Fruit fly (Drosophila melanogaster) whole organism, embryonic: ENCODE results near the gene CG6465.

Experiments used
- CG12071 ChIP-seq: fragments of 200-800 bp; sonication (Bioruptor generic); optimal IDR thresholded peaks from 3 replicates; lab custom pipeline; 2018; ENCODE audit warnings: missing biosample characterization, mild to moderate bottlenecking, missing genetic modification characterization
- CG12219 ChIP-seq: fragments of 200-800 bp; sonication (Bioruptor generic); optimal IDR thresholded peaks from 3 replicates; lab custom pipeline; 2018; ENCODE audit warnings: missing biosample characterization, mild to moderate bottlenecking, missing genetic modification characterization
- CG13296 ChIP-seq: fragments of 200-800 bp; sonication (Bioruptor generic); optimal IDR thresholded peaks from 3 replicates; lab custom pipeline; 2018; ENCODE audit warnings: missing biosample characterization, mild to moderate bottlenecking, missing genetic modification characterization
- CG13424 ChIP-seq: fragments of 200-800 bp; sonication (Bioruptor generic); optimal IDR thresholded peaks from 2 replicates; lab custom pipeline; 2019; ENCODE audit warnings: missing biosample characterization, mild to moderate bottlenecking, missing genetic modification characterization, moderate library complexity
- CG14050 ChIP-seq: fragments of 200-800 bp; sonication (Bioruptor generic); IDR thresholded peaks from 3 replicates; pipeline ENCODE4 v1.3.6; 2022; ENCODE audit warnings: missing biosample characterization, missing genetic modification characterization
- CG14667 ChIP-seq: fragments of 200-800 bp; sonication (Bioruptor generic); IDR thresholded peaks from 2 replicates; pipeline ENCODE4 v1.3.6; 2022; ENCODE audit warnings: missing biosample characterization, missing genetic modification characterization
- CG14860 ChIP-seq: fragments of 200-800 bp; sonication (Bioruptor generic); IDR thresholded peaks from 3 replicates; pipeline ENCODE4 v1.3.6; 2022; ENCODE audit warnings: missing biosample characterization, missing genetic modification characterization; ENCODE audit not compliant: partially characterized antibody
- CG14965 ChIP-seq: fragments of 200-800 bp; sonication (Bioruptor generic); optimal IDR thresholded peaks from 2 replicates; lab custom pipeline; 2016; ENCODE audit warnings: missing biosample characterization, missing genetic modification characterization, borderline replicate concordance
- CG15073 ChIP-seq: fragments of 200-800 bp; sonication (Bioruptor generic); optimal IDR thresholded peaks from 2 replicates; lab custom pipeline; 2016; ENCODE audit warnings: missing biosample characterization, missing genetic modification characterization
- CG16863 ChIP-seq: fragments of 200-800 bp; sonication (Bioruptor generic); optimal IDR thresholded peaks from 3 replicates; lab custom pipeline; 2016; ENCODE audit warnings: missing biosample characterization, missing genetic modification characterization
- CG17328 ChIP-seq: fragments of 200-800 bp; sonication (Bioruptor generic); IDR thresholded peaks from 2 replicates; pipeline ENCODE4 v1.3.6; 2022; ENCODE audit warnings: missing biosample characterization, missing genetic modification characterization
- CG17568 ChIP-seq: fragments of 200-800 bp; sonication (Bioruptor generic); optimal IDR thresholded peaks from 2 replicates; lab custom pipeline; 2018; ENCODE audit warnings: missing biosample characterization, mild to moderate bottlenecking, missing genetic modification characterization, moderate library complexity
- CG31365 ChIP-seq: fragments of 200-800 bp; sonication (Bioruptor generic); optimal IDR thresholded peaks from 2 replicates; lab custom pipeline; 2018; ENCODE audit warnings: missing biosample characterization, mild to moderate bottlenecking, missing genetic modification characterization
- CG3838 ChIP-seq: fragments of 200-800 bp; sonication (Bioruptor generic); optimal IDR thresholded peaks from 3 replicates; lab custom pipeline; 2016; ENCODE audit warnings: missing biosample characterization, missing genetic modification characterization
- CG42726 ChIP-seq: fragments of 200-800 bp; sonication (Bioruptor generic); IDR thresholded peaks from 2 replicates; pipeline ENCODE4 v1.3.6; 2022; ENCODE audit warnings: missing biosample characterization, missing genetic modification characterization; ENCODE audit not compliant: partially characterized antibody
- CG4328 ChIP-seq: fragments of 200-800 bp; sonication (Bioruptor generic); optimal IDR thresholded peaks from 3 replicates; lab custom pipeline; 2017; ENCODE audit warnings: missing biosample characterization, missing genetic modification reagents, missing genetic modification characterization
- CG6683 ChIP-seq: fragments of 200-800 bp; sonication (Bioruptor generic); optimal IDR thresholded peaks from 2 replicates; lab custom pipeline; 2017; ENCODE audit warnings: missing biosample characterization, mild to moderate bottlenecking, missing genetic modification characterization, missing genetic modification reagents
- CG7987 ChIP-seq: fragments of 200-800 bp; sonication (Bioruptor generic); optimal IDR thresholded peaks from 2 replicates; lab custom pipeline; 2018; ENCODE audit warnings: missing biosample characterization, mild to moderate bottlenecking, missing genetic modification characterization, moderate library complexity
- CG8359 ChIP-seq: fragments of 200-800 bp; sonication (Bioruptor generic); optimal IDR thresholded peaks from 2 replicates; lab custom pipeline; 2017; ENCODE audit warnings: missing biosample characterization, mild to moderate bottlenecking, missing genetic modification characterization, borderline replicate concordance
- CHES-1-like ChIP-seq: fragments of 200-800 bp; sonication (Bioruptor generic); optimal IDR thresholded peaks from 2 replicates; lab custom pipeline; 2016; ENCODE audit warnings: missing biosample characterization, missing genetic modification characterization
- Dfd ChIP-seq, 2 experiments: fragments of >200 bp; optimal IDR thresholded peaks; 2 replicates each; lab custom pipeline; 2017; ENCODE audit warnings: missing biosample characterization in 2 of 2, missing genetic modification characterization in 2 of 2
- Ets97D ChIP-seq: fragments of 200-800 bp; sonication (Bioruptor generic); optimal IDR thresholded peaks from 3 replicates; lab custom pipeline; 2016; ENCODE audit warnings: missing biosample characterization, missing genetic modification characterization
- Gug ChIP-seq: fragments of 200-800 bp; sonication (Bioruptor generic); IDR thresholded peaks from 4 replicates; pipeline ENCODE4 v1.3.6; 2022; ENCODE audit warnings: missing biosample characterization, missing genetic modification characterization
- Hsf ChIP-seq: fragments of 200-800 bp; sonication (Bioruptor generic); optimal IDR thresholded peaks from 3 replicates; lab custom pipeline; 2016; ENCODE audit warnings: missing biosample characterization, missing genetic modification characterization
- Med ChIP-seq: fragments of 200-800 bp; sonication (Bioruptor generic); peaks from one replicate; lab custom pipeline; 2016; ENCODE audit warnings: missing biosample characterization, missing genetic modification characterization, mild to moderate bottlenecking, inconsistent platforms, moderate library complexity
- NfI ChIP-seq: fragments of 200-800 bp; sonication (Bioruptor generic); optimal IDR thresholded peaks from 3 replicates; lab custom pipeline; 2018; ENCODE audit warnings: missing biosample characterization, mild to moderate bottlenecking, missing genetic modification characterization, moderate library complexity
- Pdp1 ChIP-seq, 2 experiments: fragments of 200-800 bp; sonication (Bioruptor generic); optimal IDR thresholded peaks; 3 replicates each; lab custom pipeline; 2016; ENCODE audit warnings: missing biosample characterization in 2 of 2, missing genetic modification characterization in 2 of 2, mild to moderate bottlenecking in 1 of 2, moderate library complexity in 1 of 2
- Ravus ChIP-seq: fragments of 200-800 bp; sonication (Bioruptor generic); IDR thresholded peaks from 2 replicates; pipeline ENCODE4 v1.3.6; 2022; ENCODE audit warnings: missing biosample characterization, missing genetic modification characterization
- Spps ChIP-seq: fragments of 200-800 bp; sonication (Bioruptor generic); optimal IDR thresholded peaks from 2 replicates; lab custom pipeline; 2018; ENCODE audit warnings: missing biosample characterization, mild to moderate bottlenecking, missing genetic modification characterization
- Stat92E ChIP-seq, 3 experiments: fragments of >200 bp in 2 of 3; fragments of 200-800 bp in 1 of 3; sonication (Bioruptor generic) in 1 of 3; optimal IDR thresholded peaks; 2 replicates each; lab custom pipeline; 2017 to 2019; ENCODE audit warnings: missing biosample characterization in 3 of 3, missing genetic modification characterization in 3 of 3, mild to moderate bottlenecking in 1 of 3, moderate library complexity in 1 of 3
- Tbp ChIP-seq: fragments of >200 bp; optimal IDR thresholded peaks from 2 replicates; lab custom pipeline; 2018; ENCODE audit warnings: missing biosample characterization, missing genetic modification characterization
- Vsx1 ChIP-seq: fragments of 200-800 bp; sonication (Bioruptor generic); optimal IDR thresholded peaks from 2 replicates; lab custom pipeline; 2017; ENCODE audit warnings: missing biosample characterization, mild to moderate bottlenecking, missing genetic modification characterization, missing genetic modification reagents
- ash1 ChIP-seq: fragments of 200-800 bp; sonication (Bioruptor generic); optimal IDR thresholded peaks from 2 replicates; lab custom pipeline; 2018; ENCODE audit warnings: missing biosample characterization, mild to moderate bottlenecking, missing genetic modification characterization
- btn ChIP-seq: fragments of 200-800 bp; sonication (Bioruptor generic); optimal IDR thresholded peaks from 2 replicates; lab custom pipeline; 2016; ENCODE audit warnings: missing biosample characterization, missing genetic modification characterization
- chm ChIP-seq: fragments of 200-800 bp; sonication (Bioruptor generic); IDR thresholded peaks from 2 replicates; pipeline ENCODE4 v1.3.6; 2022; ENCODE audit warnings: missing biosample characterization, missing genetic modification characterization
- crc ChIP-seq: fragments of 200-800 bp; sonication (Bioruptor generic); optimal IDR thresholded peaks from 2 replicates; lab custom pipeline; 2016; ENCODE audit warnings: missing biosample characterization, missing genetic modification characterization
- crol ChIP-seq: fragments of 200-800 bp; sonication (Bioruptor generic); IDR thresholded peaks from 2 replicates; pipeline ENCODE4 v1.3.6; 2022; ENCODE audit warnings: missing biosample characterization, missing genetic modification characterization
- exex ChIP-seq: fragments of 200-800 bp; sonication (Bioruptor generic); optimal IDR thresholded peaks from 4 replicates; lab custom pipeline; 2018; ENCODE audit warnings: missing biosample characterization, mild to moderate bottlenecking, missing genetic modification characterization, moderate library complexity
- fd96Cb ChIP-seq: fragments of 200-800 bp; sonication (Bioruptor generic); optimal IDR thresholded peaks from 2 replicates; lab custom pipeline; 2018; ENCODE audit warnings: missing biosample characterization, mild to moderate bottlenecking, missing genetic modification characterization, moderate library complexity
- ftz-f1 ChIP-seq: fragments of 200-800 bp; sonication (Bioruptor generic); optimal IDR thresholded peaks from 2 replicates; lab custom pipeline; 2016; ENCODE audit warnings: missing biosample characterization, missing genetic modification characterization
- hkb ChIP-seq, 2 experiments: fragments of 200-800 bp in 1 of 2; fragments of >200 bp in 1 of 2; sonication (Bioruptor generic) in 1 of 2; IDR thresholded peaks in 1 of 2; optimal IDR thresholded peaks in 1 of 2; 2 replicates each; pipeline versions ENCODE4 v1.3.6 to Lab custom; 2017 to 2022; ENCODE audit warnings: missing biosample characterization in 1 of 2, missing genetic modification characterization in 1 of 2
- ken ChIP-seq: fragments of 200-800 bp; sonication (Bioruptor generic); IDR thresholded peaks from 3 replicates; pipeline ENCODE4 v1.3.6; 2022; ENCODE audit warnings: missing biosample characterization, missing genetic modification characterization
- nau ChIP-seq: fragments of 200-800 bp; sonication (Bioruptor generic); optimal IDR thresholded peaks from 3 replicates; lab custom pipeline; 2017; ENCODE audit warnings: missing biosample characterization, mild to moderate bottlenecking, missing genetic modification characterization, missing genetic modification reagents
- nerfin-2 ChIP-seq: fragments of 200-800 bp; sonication (Bioruptor generic); IDR thresholded peaks from 2 replicates; pipeline ENCODE4 v1.3.6; 2022; ENCODE audit warnings: missing biosample characterization, missing genetic modification characterization; ENCODE audit not compliant: partially characterized antibody
- org-1 ChIP-seq: fragments of 200-800 bp; sonication (Bioruptor generic); optimal IDR thresholded peaks from 2 replicates; lab custom pipeline; 2017; ENCODE audit warnings: missing biosample characterization, missing genetic modification characterization
- sisA ChIP-seq: fragments of 200-800 bp; sonication (Bioruptor generic); IDR thresholded peaks from 2 replicates; pipeline ENCODE4 v1.3.6; 2022; ENCODE audit warnings: missing biosample characterization, missing genetic modification characterization
- sob ChIP-seq: fragments of 200-800 bp; sonication (Bioruptor generic); IDR thresholded peaks from 2 replicates; pipeline ENCODE4 v1.3.6; 2022; ENCODE audit warnings: missing biosample characterization, missing genetic modification characterization
- unpg ChIP-seq: fragments of 200-800 bp; sonication (Bioruptor generic); optimal IDR thresholded peaks from 3 replicates; lab custom pipeline; 2018; ENCODE audit warnings: missing biosample characterization, mild to moderate bottlenecking, missing genetic modification characterization, moderate library complexity
- wek ChIP-seq: fragments of 200-800 bp; sonication (Bioruptor generic); optimal IDR thresholded peaks from 3 replicates; lab custom pipeline; 2018; ENCODE audit warnings: missing biosample characterization, mild to moderate bottlenecking, missing genetic modification characterization, moderate library complexity
- zen ChIP-seq: fragments of 200-800 bp; sonication (Bioruptor generic); optimal IDR thresholded peaks from 3 replicates; lab custom pipeline; 2018; ENCODE audit warnings: missing biosample characterization, mild to moderate bottlenecking, missing genetic modification characterization, moderate library complexity

Gene CG6465

DNA sequence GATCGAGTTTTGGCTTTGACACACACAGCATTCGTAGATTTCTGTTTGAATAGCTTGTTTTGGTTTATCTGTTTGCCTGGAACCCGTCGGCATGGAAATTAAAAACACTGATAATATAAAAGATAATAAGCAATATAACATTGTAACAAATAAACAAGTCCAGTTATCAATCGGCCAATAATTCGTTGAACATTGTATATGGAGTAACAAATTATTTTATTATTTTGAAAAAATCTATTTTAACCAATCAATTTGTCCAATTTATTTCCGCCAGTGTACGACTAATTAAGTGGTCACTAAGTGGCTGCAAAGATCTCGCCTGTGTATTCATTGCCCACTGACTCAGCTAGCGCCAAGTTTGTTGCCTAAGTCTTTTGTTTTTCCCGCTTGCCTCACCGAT is 11.8 kb upstream of the CG6465 start (continued):
- no peak for TF ChIP-seq hkb (optimal IDR thresholded peaks at IDR 0.05; lab: Kevin White, UChicago)
- TF ChIP-seq hkb (GFP tag; IDR thresholded peaks at IDR 0.05; lab: Robert Waterston, UW): peak; percentile 42; the same call in 1 of the 2 replicates
- no peak for TF ChIP-seq nau
- peak; percentile 29 for TF ChIP-seq exex
- TF ChIP-seq CHES-1-like (GFP tag; lab: Kevin White, UChicago): no peak
- TF ChIP-seq CG17328 (GFP tag; lab: Robert Waterston, UW): 0 out of 2 replicates have a peak, but pooled peaks have one; percentile 15
- no peak for TF ChIP-seq CG8359 (GFP tag; lab: Kevin White, UChicago)
- no peak for TF ChIP-seq Dfd (GFP tag; optimal IDR thresholded peaks at IDR 0.05; lab: Kevin White, UChicago)
- TF ChIP-seq CG42726: no peak
- no peak for TF ChIP-seq CG14050 (GFP tag; lab: Robert Waterston, UW)
- TF ChIP-seq Ravus: no peak
- TF ChIP-seq fd96Cb (tag; lab: Kevin White, UChicago): no peak
- TF ChIP-seq CG3838: no peak
- TF ChIP-seq CG14667: no peak
- peak; percentile 68 for TF ChIP-seq sob (GFP tag; lab: Robert Waterston, UW)
- peak; percentile 38 for TF ChIP-seq CG13296 (GFP tag; lab: Kevin White, UChicago)
- TF ChIP-seq ftz-f1: no peak
- TF ChIP-seq CG15073 (GFP tag; lab: Kevin White, UChicago): no peak
- no peak for TF ChIP-seq crol (GFP tag; lab: Robert Waterston, UW)
- TF ChIP-seq Spps (tag; lab: Kevin White, UChicago): no peak
- no peak for TF ChIP-seq Stat92E (GFP tag; optimal IDR thresholded peaks at IDR 0.05; lab: Kevin White, UChicago)
- TF ChIP-seq Tbp: no peak
- peak; percentile 15 for TF ChIP-seq Hsf (GFP tag; lab: Kevin White, UChicago)
- no peak for TF ChIP-seq ash1
- TF ChIP-seq Med (GFP tag; lab: Kevin White, UChicago): peak; percentile 82
- TF ChIP-seq ken (GFP tag; lab: Robert Waterston, UW): no peak
- no peak for TF ChIP-seq CG31365 (tag; lab: Kevin White, UChicago)
- TF ChIP-seq CG17568: no peak
- no peak for TF ChIP-seq CG16863 (GFP tag; lab: Kevin White, UChicago)
- no peak for TF ChIP-seq wek (GFP tag; lab: Kevin White, UChicago)
- no peak for TF ChIP-seq Pdp1 (GFP tag; optimal IDR thresholded peaks at IDR 0.05; lab: Kevin White, UChicago)
- TF ChIP-seq CG14860 (GFP tag; lab: Robert Waterston, UW): no peak
- TF ChIP-seq nerfin-2 (GFP tag; lab: Robert Waterston, UW): no peak
- peak; percentile 48 for TF ChIP-seq Vsx1 (GFP tag; lab: Kevin White, UChicago)
- no peak for TF ChIP-seq btn (GFP tag; lab: Kevin White, UChicago)
- TF ChIP-seq CG13424 (tag; lab: Kevin White, UChicago): peak; percentile 12
- no peak for TF ChIP-seq Ets97D (GFP tag; lab: Kevin White, UChicago)
- no peak for TF ChIP-seq crc (GFP tag; lab: Kevin White, UChicago)
- no peak for TF ChIP-seq CG7987 (GFP tag; lab: Kevin White, UChicago)
- TF ChIP-seq zen (tag; lab: Kevin White, UChicago): no peak
- TF ChIP-seq org-1 (GFP tag; lab: Kevin White, UChicago): no peak
- no peak for TF ChIP-seq CG12219 (GFP tag; lab: Kevin White, UChicago)
- no peak for TF ChIP-seq sisA
- peak; percentile 26 for TF ChIP-seq NfI (GFP tag; lab: Kevin White, UChicago)
- peak; percentile 62 for TF ChIP-seq unpg (GFP tag; lab: Kevin White, UChicago)
- no peak for TF ChIP-seq CG14965 (GFP tag; lab: Kevin White, UChicago)
- no peak for TF ChIP-seq chm
- TF ChIP-seq CG12071 (GFP tag; lab: Kevin White, UChicago): peak; percentile 10
- TF ChIP-seq Gug: no peak
- TF ChIP-seq CG6683 (GFP tag; lab: Kevin White, UChicago): no peak
- TF ChIP-seq CG4328 (GFP tag; lab: Kevin White, UChicago): no peak
